Worm (Caenorhabditis elegans) whole organism, L2 larva: ENCODE data around the gene K07H8.11.

Source experiments
- ama-1 ChIP-seq: fragments of 150-350 bp; optimal IDR thresholded peaks from 2 replicates; lab custom pipeline; 2018; ENCODE audit warnings: inconsistent platforms
- nhr-11 ChIP-seq: fragments of 150-350 bp; optimal IDR thresholded peaks from 2 replicates; lab custom pipeline; 2014; ENCODE audit warnings: missing biosample characterization, missing genetic modification characterization
- nhr-21 ChIP-seq: fragments of 150-350 bp; optimal IDR thresholded peaks from 2 replicates; lab custom pipeline; 2014; ENCODE audit warnings: missing biosample characterization, missing genetic modification characterization
- nhr-77 ChIP-seq: fragments of 150-350 bp; optimal IDR thresholded peaks from 2 replicates; lab custom pipeline; 2014; ENCODE audit warnings: missing biosample characterization, missing genetic modification characterization

ce11 chrIV:8244112-8244511 is 31.0 kb downstream of the K07H8.11 start, which contains the start of gene T09A12.1:
- TF ChIP-seq nhr-77 (no peak), nhr-21 (tag; lab: Kevin White, UChicago) (no peak), nhr-11 (tag; lab: Kevin White, UChicago) (no peak), ama-1 (no peak)
